Worm (Caenorhabditis elegans) whole organism, L4 larva: Measurements from ENCODE around the gene C33A11.2.

Experiments
- D1046.2 ChIP-seq: fragments of 200-800 bp; sonication (Bioruptor generic); IDR thresholded peaks from 2 replicates; pipeline ENCODE4 v1.3.6; 2022; ENCODE audit warnings: missing genetic modification characterization, missing compliant biosample characterization
- F10B5.3 ChIP-seq: sonication (generic microtip); optimal IDR thresholded peaks from 2 replicates; lab custom pipeline; 2016; ENCODE audit warnings: mild to moderate bottlenecking, missing genetic modification characterization, missing compliant biosample characterization
- F26F4.8 ChIP-seq: fragments of 200-800 bp; sonication (Bioruptor generic); conservative IDR thresholded peaks from 2 replicates; pipeline ENCODE4 v1.3.6; 2022; ENCODE audit warnings: missing genetic modification characterization, missing compliant biosample characterization
- F44E2.7 ChIP-seq: fragments of 200-800 bp; sonication (Bioruptor generic); IDR thresholded peaks from 2 replicates; pipeline ENCODE4 v2.1.2; 2022; ENCODE audit warnings: missing genetic modification characterization, missing compliant biosample characterization
- T20F7.1 ChIP-seq: fragments of 200-800 bp; sonication (Bioruptor generic); optimal IDR thresholded peaks from 2 replicates; lab custom pipeline; 2018; ENCODE audit warnings: mild to moderate bottlenecking, missing genetic modification characterization, missing compliant biosample characterization
- T26A8.4 ChIP-seq: fragments of 200-800 bp; sonication (Bioruptor generic); IDR thresholded peaks from 2 replicates; pipeline ENCODE4 v1.3.6; 2022; ENCODE audit warnings: missing genetic modification characterization, missing compliant biosample characterization
- Y105C5A.15 ChIP-seq: fragments of 200-800 bp; sonication (Bioruptor generic); IDR thresholded peaks from 2 replicates; pipeline ENCODE4 v1.3.6; 2022; ENCODE audit warnings: missing genetic modification characterization, missing compliant biosample characterization
- Y48G9A.11 ChIP-seq: fragments of 200-800 bp; sonication (Bioruptor generic); IDR thresholded peaks from 2 replicates; pipeline ENCODE4 v1.3.6; 2022; ENCODE audit warnings: missing genetic modification reagents, missing genetic modification characterization, missing compliant biosample characterization
- Y5F2A.4 ChIP-seq: fragments of 200-800 bp; sonication (Bioruptor generic); optimal IDR thresholded peaks from 2 replicates; lab custom pipeline; 2018; ENCODE audit warnings: mild to moderate bottlenecking, missing genetic modification characterization, missing compliant biosample characterization
- aha-1 ChIP-seq: fragments of 150-350 bp; peaks from one replicate; lab custom pipeline; 2014; ENCODE audit warnings: missing biosample characterization, missing genetic modification characterization
- ama-1 ChIP-seq: fragments of 150-350 bp; optimal IDR thresholded peaks from 2 replicates; lab custom pipeline; 2014; ENCODE audit warnings: inconsistent platforms, mixed read lengths
- arid-1 ChIP-seq: fragments of 200-800 bp; sonication (Bioruptor generic); conservative IDR thresholded peaks from 2 replicates; pipeline ENCODE4 v1.3.6; 2022; ENCODE audit warnings: missing genetic modification reagents, missing genetic modification characterization, missing compliant biosample characterization
- attf-4 ChIP-seq: sonication (generic microtip); optimal IDR thresholded peaks from 3 replicates; lab custom pipeline; 2017; ENCODE audit warnings: missing biosample characterization, missing genetic modification characterization
- ceh-28 ChIP-seq: fragments of 150-350 bp; optimal IDR thresholded peaks from 2 replicates; lab custom pipeline; 2014; ENCODE audit warnings: missing biosample characterization, missing genetic modification reagents, missing genetic modification characterization
- ces-1 ChIP-seq: fragments of 150-350 bp; sonication (generic microtip); optimal IDR thresholded peaks from 4 replicates; lab custom pipeline; 2014; ENCODE audit warnings: missing biosample characterization, missing genetic modification reagents, missing genetic modification characterization
- ctbp-1 ChIP-seq: fragments of 200-800 bp; sonication (Bioruptor generic); IDR thresholded peaks from 2 replicates; pipeline ENCODE4 v1.3.6; 2022; ENCODE audit warnings: missing genetic modification reagents, missing genetic modification characterization, missing compliant biosample characterization
- daf-16 ChIP-seq, 3 experiments: sonication (generic microtip); optimal IDR thresholded peaks; 2 replicates each; lab custom pipeline; 2016 to 2017; ENCODE audit warnings: missing genetic modification characterization in 3 of 3, missing genetic modification reagents in 3 of 3, mild to moderate bottlenecking in 2 of 3, missing compliant biosample characterization in 2 of 3, missing biosample characterization in 1 of 3, moderate library complexity in 1 of 3
- daf-19 ChIP-seq: fragments of 200-800 bp; sonication (Bioruptor generic); conservative IDR thresholded peaks from 2 replicates; pipeline ENCODE4 v1.3.6; 2022; ENCODE audit warnings: missing genetic modification characterization, missing compliant biosample characterization
- dmd-6 ChIP-seq: fragments of 200-800 bp; sonication (Bioruptor generic); IDR thresholded peaks from 2 replicates; pipeline ENCODE4 v1.3.6; 2022; ENCODE audit warnings: missing genetic modification reagents, missing genetic modification characterization, missing compliant biosample characterization
- dmd-9 ChIP-seq: fragments of 200-800 bp; sonication (Bioruptor generic); IDR thresholded peaks from 2 replicates; pipeline ENCODE4 v1.3.6; 2022; ENCODE audit warnings: missing genetic modification reagents, missing genetic modification characterization, missing compliant biosample characterization
- duxl-1 ChIP-seq: sonication (generic microtip); optimal IDR thresholded peaks from 2 replicates; lab custom pipeline; 2016; ENCODE audit warnings: mild to moderate bottlenecking, missing genetic modification characterization, moderate library complexity, missing compliant biosample characterization; ENCODE audit not compliant: poor library complexity
- egl-27 ChIP-seq: sonication (generic microtip); optimal IDR thresholded peaks from 3 replicates; lab custom pipeline; 2017; ENCODE audit warnings: missing biosample characterization, missing genetic modification reagents, missing genetic modification characterization
- egl-43 ChIP-seq: fragments of 200-800 bp; sonication (Bioruptor generic); IDR thresholded peaks from 2 replicates; pipeline ENCODE4 v1.3.6; 2022; ENCODE audit warnings: missing genetic modification reagents, missing genetic modification characterization, missing compliant biosample characterization
- fkh-10 ChIP-seq: fragments of 150-350 bp; optimal IDR thresholded peaks from 2 replicates; lab custom pipeline; 2014; ENCODE audit warnings: missing biosample characterization, missing genetic modification reagents, missing genetic modification characterization
- fos-1 ChIP-seq: fragments of 150-350 bp; optimal IDR thresholded peaks from 2 replicates; lab custom pipeline; 2014; ENCODE audit warnings: missing biosample characterization, missing genetic modification characterization
- hlh-11 ChIP-seq: fragments of 200-800 bp; sonication (Bioruptor generic); optimal IDR thresholded peaks from 2 replicates; lab custom pipeline; 2018; ENCODE audit warnings: mild to moderate bottlenecking, missing genetic modification characterization, missing compliant biosample characterization
- hlh-30 ChIP-seq: sonication (generic microtip); optimal IDR thresholded peaks from 2 replicates; lab custom pipeline; 2017; ENCODE audit warnings: antibody characterized with exemption, mild to moderate bottlenecking, missing genetic modification characterization, missing compliant biosample characterization; ENCODE audit not compliant: insufficient read depth
- lin-1 ChIP-seq: fragments of 200-800 bp; sonication (Bioruptor generic); IDR thresholded peaks from 2 replicates; pipeline ENCODE4 v1.3.6; 2022; ENCODE audit warnings: missing genetic modification reagents, missing genetic modification characterization, missing compliant biosample characterization
- lin-13 ChIP-seq: fragments of 150-350 bp; optimal IDR thresholded peaks from 2 replicates; lab custom pipeline; 2014; ENCODE audit warnings: missing biosample characterization, missing genetic modification reagents, missing genetic modification characterization
- lin-29 ChIP-seq: fragments of 200-800 bp; sonication (Bioruptor generic); IDR thresholded peaks from 2 replicates; pipeline ENCODE4 v1.3.6; 2022; ENCODE audit warnings: missing genetic modification reagents, missing genetic modification characterization, missing compliant biosample characterization
- lin-38 ChIP-seq: fragments of 200-800 bp; sonication (Bioruptor generic); IDR thresholded peaks from 2 replicates; pipeline ENCODE4 v1.3.6; 2022; ENCODE audit warnings: missing genetic modification reagents, missing genetic modification characterization, missing compliant biosample characterization
- lin-39 ChIP-seq: fragments of 150-350 bp; optimal IDR thresholded peaks from 2 replicates; lab custom pipeline; 2014; ENCODE audit warnings: missing biosample characterization, missing genetic modification reagents, missing genetic modification characterization
- lir-3 ChIP-seq: sonication (generic microtip); optimal IDR thresholded peaks from 2 replicates; lab custom pipeline; 2016; ENCODE audit warnings: mild to moderate bottlenecking, missing genetic modification characterization, missing compliant biosample characterization
- lsy-2 ChIP-seq, 2 experiments: fragments of 150-350 bp in 1 of 2; sonication (generic microtip) in 1 of 2; optimal IDR thresholded peaks; 2 replicates each; lab custom pipeline; 2014 to 2017; ENCODE audit warnings: missing biosample characterization in 2 of 2, missing genetic modification characterization in 2 of 2
- mes-2 ChIP-seq: sonication (generic microtip); optimal IDR thresholded peaks from 2 replicates; lab custom pipeline; 2016; ENCODE audit warnings: missing genotype, mild to moderate bottlenecking, missing genetic modification characterization, missing compliant biosample characterization; ENCODE audit not compliant: poor library complexity, severe bottlenecking
- mxl-3 ChIP-seq: fragments of 200-800 bp; sonication (Bioruptor generic); optimal IDR thresholded peaks from 2 replicates; lab custom pipeline; 2018; ENCODE audit warnings: mild to moderate bottlenecking, missing genetic modification characterization, missing compliant biosample characterization
- nhr-28 ChIP-seq: fragments of 150-350 bp; optimal IDR thresholded peaks from 2 replicates; lab custom pipeline; 2014; ENCODE audit warnings: missing biosample characterization, missing genetic modification characterization
- nhr-48 ChIP-seq: sonication (generic microtip); optimal IDR thresholded peaks from 2 replicates; lab custom pipeline; 2016; ENCODE audit warnings: mild to moderate bottlenecking, missing genetic modification characterization, missing compliant biosample characterization
- nhr-77 ChIP-seq: fragments of 150-350 bp; optimal IDR thresholded peaks from 2 replicates; lab custom pipeline; 2014; ENCODE audit warnings: missing biosample characterization, missing genetic modification characterization
- rbr-2 ChIP-seq: sonication (generic microtip); optimal IDR thresholded peaks from 2 replicates; lab custom pipeline; 2016; ENCODE audit warnings: missing genotype, missing genetic modification characterization, missing compliant biosample characterization
- snpc-1.2 ChIP-seq: fragments of 200-800 bp; sonication (Bioruptor generic); IDR thresholded peaks from 2 replicates; pipeline ENCODE4 v1.3.6; 2022; ENCODE audit warnings: missing genetic modification reagents, missing genetic modification characterization, missing compliant biosample characterization
- snpc-4 ChIP-seq: fragments of 150-350 bp; optimal IDR thresholded peaks from 2 replicates; lab custom pipeline; 2014; ENCODE audit warnings: missing biosample characterization, missing genetic modification characterization
- tag-97 ChIP-seq: fragments of 200-800 bp; sonication (Bioruptor generic); IDR thresholded peaks from 2 replicates; pipeline ENCODE4 v1.3.6; 2022; ENCODE audit warnings: missing genetic modification characterization, missing compliant biosample characterization
- unc-62 ChIP-seq, 3 experiments: fragments of 150-350 bp in 1 of 3; sonication (generic microtip); optimal IDR thresholded peaks in 2 of 3; peaks in 1 of 3; 1 replicate in 1 of 3; 2 replicates in 2 of 3; lab custom pipeline; 2014 to 2017; ENCODE audit warnings: missing biosample characterization in 3 of 3, missing genetic modification characterization in 3 of 3, missing genetic modification reagents in 3 of 3, missing genotype in 1 of 3
- zfp-2 ChIP-seq: sonication (generic microtip); optimal IDR thresholded peaks from 2 replicates; lab custom pipeline; 2016; ENCODE audit warnings: mild to moderate bottlenecking, missing genetic modification characterization, missing compliant biosample characterization
- zfp-3 ChIP-seq: fragments of 200-800 bp; sonication (Bioruptor generic); conservative IDR thresholded peaks from 2 replicates; pipeline ENCODE4 v1.3.6; 2022; ENCODE audit warnings: missing genetic modification reagents, missing genetic modification characterization, missing compliant biosample characterization
- zip-11 ChIP-seq: fragments of 200-800 bp; sonication (Bioruptor generic); IDR thresholded peaks from 2 replicates; pipeline ENCODE4 v1.3.6; 2022; ENCODE audit warnings: missing genetic modification characterization, missing compliant biosample characterization
- zip-2 ChIP-seq: fragments of 150-350 bp; optimal IDR thresholded peaks from 2 replicates; lab custom pipeline; 2014; ENCODE audit warnings: missing biosample characterization, missing genetic modification characterization
- ztf-11 ChIP-seq: fragments of 150-350 bp; optimal IDR thresholded peaks from 2 replicates; lab custom pipeline; 2014; ENCODE audit warnings: missing biosample characterization, missing genetic modification characterization
- ztf-7 ChIP-seq: fragments of 150-350 bp; optimal IDR thresholded peaks from 2 replicates; lab custom pipeline; 2014; ENCODE audit warnings: missing biosample characterization, missing genetic modification characterization

Gene C33A11.2

ce11 chrX:15345346-15346198, 20.2 kb upstream of the C33A11.2 start (continued):
- TF ChIP-seq attf-4: no peak
- peak in 1 of 2 experiments; percentile 50 for TF ChIP-seq lsy-2 (tag; optimal IDR thresholded peaks at IDR 0.05; lab: Kevin White, UChicago)
- no peak for TF ChIP-seq zip-11 (GFP tag; lab: Robert Waterston, UW)
- no peak for TF ChIP-seq rbr-2 (tag; lab: Kevin White, UChicago)
- TF ChIP-seq F44E2.7 (GFP tag; lab: Robert Waterston, UW): no peak
- TF ChIP-seq nhr-77 (tag; lab: Kevin White, UChicago): peak; percentile 15
- no peak for TF ChIP-seq lin-38
- no peak for TF ChIP-seq zip-2 (tag; lab: Kevin White, UChicago)
- TF ChIP-seq D1046.2: no peak
- no peak for TF ChIP-seq arid-1
- no peak for TF ChIP-seq lir-3
- no peak for TF ChIP-seq dmd-9 (GFP tag; lab: Robert Waterston, UW)
- peak; percentile 79 for TF ChIP-seq snpc-4 (tag; lab: Kevin White, UChicago)
- TF ChIP-seq lin-29: no peak
- no peak for TF ChIP-seq F26F4.8
- TF ChIP-seq daf-16 (GFP tag; optimal IDR thresholded peaks at IDR 0.05; lab: Kevin White, UChicago): peak in 1 of 2 experiments; percentile 92
- TF ChIP-seq daf-16 (tag; optimal IDR thresholded peaks at IDR 0.05; lab: Kevin White, UChicago): peak; percentile 87
- no peak for TF ChIP-seq ztf-7 (tag; lab: Kevin White, UChicago)
- TF ChIP-seq F10B5.3: no peak
- TF ChIP-seq ama-1 (lab: Kevin White, UChicago): no peak
- TF ChIP-seq duxl-1 (tag; lab: Kevin White, UChicago): no peak
- no peak for TF ChIP-seq mxl-3 (GFP tag; lab: Kevin White, UChicago)
- peak; percentile 63 for TF ChIP-seq nhr-28 (tag; lab: Kevin White, UChicago)
- TF ChIP-seq ztf-11 (tag; lab: Kevin White, UChicago): no peak
- no peak for TF ChIP-seq snpc-1.2
- no peak for TF ChIP-seq Y5F2A.4 (GFP tag; lab: Kevin White, UChicago)
- TF ChIP-seq ctbp-1 (GFP tag; lab: Robert Waterston, UW): no peak
- TF ChIP-seq egl-27 (tag; lab: Kevin White, UChicago): no peak
- peak; percentile 69 for TF ChIP-seq dmd-6
- TF ChIP-seq fkh-10 (GFP tag; lab: Kevin White, UChicago): no peak
- no peak for TF ChIP-seq ces-1 (GFP tag; lab: Kevin White, UChicago)
- TF ChIP-seq lin-1 (GFP tag; lab: Robert Waterston, UW): no peak
- TF ChIP-seq ceh-28 (tag; lab: Kevin White, UChicago): no peak
- no peak for TF ChIP-seq aha-1 (tag; lab: Kevin White, UChicago)
- TF ChIP-seq tag-97 (GFP tag; lab: Robert Waterston, UW): no peak
- no peak for TF ChIP-seq T20F7.1
- no peak for TF ChIP-seq daf-19 (GFP tag; lab: Robert Waterston, UW)
- TF ChIP-seq zfp-2 (tag; lab: Kevin White, UChicago): no peak
- peak; percentile 26 for TF ChIP-seq hlh-30
- peak; percentile 81 for TF ChIP-seq hlh-11
- peak; percentile 29 for TF ChIP-seq mes-2
- TF ChIP-seq lin-13 (GFP tag; lab: Kevin White, UChicago): no peak
- no peak for TF ChIP-seq T26A8.4 (GFP tag; lab: Robert Waterston, UW)
- no peak for TF ChIP-seq egl-43 (GFP tag; lab: Robert Waterston, UW)
- no peak for TF ChIP-seq lin-39 (tag; lab: Kevin White, UChicago)
- no peak for TF ChIP-seq unc-62 (GFP tag; optimal IDR thresholded peaks at IDR 0.05 in 1 of 2; lab: Kevin White, UChicago)
- no peak for TF ChIP-seq unc-62 (tag; optimal IDR thresholded peaks at IDR 0.05; lab: Kevin White, UChicago)
- no peak for TF ChIP-seq fos-1 (tag; lab: Kevin White, UChicago)
- no peak for TF ChIP-seq Y48G9A.11 (GFP tag; lab: Robert Waterston, UW)
- no peak for TF ChIP-seq nhr-48 (tag; lab: Kevin White, UChicago)
- TF ChIP-seq zfp-3 (GFP tag; lab: Robert Waterston, UW): no peak
- no peak for TF ChIP-seq Y105C5A.15 (GFP tag; lab: Robert Waterston, UW)
